Worm (Caenorhabditis elegans) whole organism, late embryonic: ENCODE measurements around the gene ebp-2.
A peak's percentile ranks its signal among the peaks of the same experiment; 100 is the strongest.

Source experiments
- C38D4.7 ChIP-seq: fragments of 200-800 bp; sonication (Bioruptor generic); optimal IDR thresholded peaks from 2 replicates; lab custom pipeline; 2018; ENCODE audit warnings: mild to moderate bottlenecking, missing genetic modification characterization, moderate library complexity, missing compliant biosample characterization
- F13H6.1 ChIP-seq: sonication (generic microtip); optimal IDR thresholded peaks from 2 replicates; lab custom pipeline; 2016; ENCODE audit warnings: missing genetic modification characterization, missing compliant biosample characterization
- K09A11.1 ChIP-seq: sonication (generic microtip); optimal IDR thresholded peaks from 2 replicates; lab custom pipeline; 2017; ENCODE audit warnings: antibody characterized with exemption, mild to moderate bottlenecking, missing genetic modification characterization, missing compliant biosample characterization; ENCODE audit not compliant: insufficient read depth
- T23F11.4 ChIP-seq: fragments of 200-800 bp; sonication (Bioruptor generic); optimal IDR thresholded peaks from 2 replicates; lab custom pipeline; 2018; ENCODE audit warnings: mild to moderate bottlenecking, missing genetic modification characterization, missing compliant biosample characterization
- ceh-14 ChIP-seq: sonication (generic microtip); optimal IDR thresholded peaks from 2 replicates; lab custom pipeline; 2016; ENCODE audit warnings: missing genotype, missing genetic modification characterization, missing compliant biosample characterization
- ceh-18 ChIP-seq: sonication (generic microtip); optimal IDR thresholded peaks from 2 replicates; lab custom pipeline; 2016; ENCODE audit warnings: missing genetic modification characterization, missing compliant biosample characterization
- ceh-19 ChIP-seq: fragments of 200-800 bp; sonication (Bioruptor generic); optimal IDR thresholded peaks from 2 replicates; lab custom pipeline; 2018; ENCODE audit warnings: mild to moderate bottlenecking, missing genetic modification characterization, missing compliant biosample characterization
- ceh-22 ChIP-seq: sonication (generic microtip); optimal IDR thresholded peaks from 2 replicates; lab custom pipeline; 2017; ENCODE audit warnings: missing biosample characterization, missing genetic modification characterization
- ceh-24 ChIP-seq: sonication (generic microtip); optimal IDR thresholded peaks from 2 replicates; lab custom pipeline; 2016; ENCODE audit warnings: mild to moderate bottlenecking, missing genetic modification characterization, missing compliant biosample characterization
- ceh-30 ChIP-seq: fragments of 150-350 bp; optimal IDR thresholded peaks from 2 replicates; lab custom pipeline; 2014; ENCODE audit warnings: missing biosample characterization, missing genetic modification characterization
- ceh-31 ChIP-seq: sonication (generic microtip); optimal IDR thresholded peaks from 2 replicates; lab custom pipeline; 2016; ENCODE audit warnings: missing genetic modification characterization, missing compliant biosample characterization
- ceh-34 ChIP-seq: sonication (generic microtip); optimal IDR thresholded peaks from 2 replicates; lab custom pipeline; 2016; ENCODE audit warnings: mild to moderate bottlenecking, missing genetic modification characterization, missing compliant biosample characterization
- ceh-45 ChIP-seq: fragments of 200-800 bp; sonication (Bioruptor generic); IDR thresholded peaks from 2 replicates; pipeline ENCODE4 v1.3.6; 2022; ENCODE audit warnings: missing genetic modification reagents, missing genetic modification characterization, missing compliant biosample characterization
- ceh-6 ChIP-seq: fragments of 200-800 bp; sonication (Bioruptor generic); optimal IDR thresholded peaks from 2 replicates; lab custom pipeline; 2018; ENCODE audit warnings: mild to moderate bottlenecking, missing genetic modification characterization, missing compliant biosample characterization
- ceh-9 ChIP-seq: sonication (generic microtip); optimal IDR thresholded peaks from 2 replicates; lab custom pipeline; 2016; ENCODE audit warnings: mild to moderate bottlenecking, missing genetic modification characterization, inconsistent platforms, missing compliant biosample characterization
- elt-2 ChIP-seq: sonication (generic microtip); optimal IDR thresholded peaks from 2 replicates; lab custom pipeline; 2016; ENCODE audit warnings: missing genetic modification reagents, missing genetic modification characterization, missing compliant biosample characterization
- fkh-10 ChIP-seq: fragments of 150-350 bp; optimal IDR thresholded peaks from 2 replicates; lab custom pipeline; 2014; ENCODE audit warnings: missing biosample characterization, missing genetic modification reagents, missing genetic modification characterization
- fkh-6 ChIP-seq: sonication (generic microtip); optimal IDR thresholded peaks from 2 replicates; lab custom pipeline; 2016; ENCODE audit warnings: missing genetic modification characterization, missing compliant biosample characterization
- gmeb-2 ChIP-seq: sonication (generic microtip); optimal IDR thresholded peaks from 2 replicates; lab custom pipeline; 2016; ENCODE audit warnings: missing genetic modification characterization, inconsistent platforms, missing compliant biosample characterization
- hlh-13 ChIP-seq: fragments of 200-800 bp; sonication (Bioruptor generic); optimal IDR thresholded peaks from 2 replicates; lab custom pipeline; 2018; ENCODE audit warnings: mild to moderate bottlenecking, missing genetic modification characterization, missing compliant biosample characterization
- hlh-30 ChIP-seq: sonication (generic microtip); optimal IDR thresholded peaks from 2 replicates; lab custom pipeline; 2017; ENCODE audit warnings: antibody characterized with exemption, missing genetic modification characterization, missing compliant biosample characterization; ENCODE audit not compliant: insufficient read depth
- hlh-6 ChIP-seq: sonication (generic microtip); optimal IDR thresholded peaks from 2 replicates; lab custom pipeline; 2016; ENCODE audit warnings: missing genotype, missing genetic modification characterization, missing compliant biosample characterization
- hlh-8 ChIP-seq: sonication (generic microtip); optimal IDR thresholded peaks from 2 replicates; lab custom pipeline; 2016; ENCODE audit warnings: missing genotype, missing genetic modification characterization, missing compliant biosample characterization
- lim-6 ChIP-seq: sonication (generic microtip); optimal IDR thresholded peaks from 2 replicates; lab custom pipeline; 2016; ENCODE audit warnings: missing genetic modification characterization, missing compliant biosample characterization
- mec-3 ChIP-seq: sonication (generic microtip); optimal IDR thresholded peaks from 2 replicates; lab custom pipeline; 2016; ENCODE audit warnings: borderline replicate concordance, missing genetic modification characterization, missing compliant biosample characterization
- nfya-1 ChIP-seq: sonication (generic microtip); optimal IDR thresholded peaks from 2 replicates; lab custom pipeline; 2017; ENCODE audit warnings: missing genetic modification characterization, mild to moderate bottlenecking, missing compliant biosample characterization, antibody characterized with exemption, moderate library complexity
- nhr-11 ChIP-seq: fragments of 150-350 bp; optimal IDR thresholded peaks from 2 replicates; lab custom pipeline; 2014; ENCODE audit warnings: missing biosample characterization, missing genetic modification characterization
- nhr-232 ChIP-seq: sonication (generic microtip); optimal IDR thresholded peaks from 2 replicates; lab custom pipeline; 2016; ENCODE audit warnings: missing genetic modification characterization, missing compliant biosample characterization
- npax-4 ChIP-seq: sonication (generic microtip); optimal IDR thresholded peaks from 2 replicates; lab custom pipeline; 2016; ENCODE audit warnings: missing genetic modification characterization, missing compliant biosample characterization
- pag-3 ChIP-seq: sonication (generic microtip); optimal IDR thresholded peaks from 2 replicates; lab custom pipeline; 2016; ENCODE audit warnings: missing compliant biosample characterization, missing genetic modification characterization, borderline replicate concordance
- pax-1 ChIP-seq: fragments of 150-350 bp; optimal IDR thresholded peaks from 2 replicates; lab custom pipeline; 2014; ENCODE audit warnings: missing biosample characterization, missing genetic modification characterization
- pha-2 ChIP-seq: sonication (generic microtip); optimal IDR thresholded peaks from 2 replicates; lab custom pipeline; 2017; ENCODE audit warnings: mild to moderate bottlenecking, missing genetic modification characterization, missing compliant biosample characterization
- pqm-1 ChIP-seq: sonication (generic microtip); optimal IDR thresholded peaks from 2 replicates; lab custom pipeline; 2016; ENCODE audit warnings: missing genetic modification characterization, missing compliant biosample characterization
- rnt-1 ChIP-seq: sonication (generic microtip); optimal IDR thresholded peaks from 2 replicates; lab custom pipeline; 2016; ENCODE audit warnings: missing genetic modification characterization, missing compliant biosample characterization
- sdc-2 ChIP-seq: sonication (generic microtip); optimal IDR thresholded peaks from 2 replicates; lab custom pipeline; 2016; ENCODE audit warnings: missing genotype, missing genetic modification characterization, missing compliant biosample characterization
- sox-2 ChIP-seq: fragments of 200-800 bp; sonication (Bioruptor generic); IDR thresholded peaks from 2 replicates; pipeline ENCODE4 v1.3.6; 2022; ENCODE audit warnings: missing genetic modification reagents, missing genetic modification characterization, missing compliant biosample characterization
- sox-4 ChIP-seq: sonication (generic microtip); optimal IDR thresholded peaks from 2 replicates; lab custom pipeline; 2017; ENCODE audit warnings: mild to moderate bottlenecking, missing genetic modification characterization, inconsistent platforms, missing compliant biosample characterization
- tbx-2 ChIP-seq: sonication (generic microtip); optimal IDR thresholded peaks from 2 replicates; lab custom pipeline; 2016; ENCODE audit warnings: missing genetic modification characterization, missing compliant biosample characterization
- unc-3 ChIP-seq, 2 experiments: fragments of 200-800 bp in 1 of 2; sonication (Bioruptor generic) in 1 of 2; sonication (generic microtip) in 1 of 2; conservative IDR thresholded peaks in 1 of 2; optimal IDR thresholded peaks in 1 of 2; 2 replicates each; pipeline versions ENCODE4 v1.3.6 to Lab custom; 2016 to 2022; ENCODE audit warnings: missing compliant biosample characterization in 2 of 2, missing genetic modification characterization in 2 of 2, missing genetic modification reagents in 1 of 2
- unc-42 ChIP-seq: sonication (generic microtip); optimal IDR thresholded peaks from 2 replicates; lab custom pipeline; 2016; ENCODE audit warnings: missing genotype, missing genetic modification characterization, missing compliant biosample characterization
- unc-86 ChIP-seq: sonication (generic microtip); optimal IDR thresholded peaks from 2 replicates; lab custom pipeline; 2016; ENCODE audit warnings: missing genetic modification characterization, missing compliant biosample characterization
- zip-5 ChIP-seq: sonication (generic microtip); optimal IDR thresholded peaks from 2 replicates; lab custom pipeline; 2016; ENCODE audit warnings: missing genetic modification characterization, missing compliant biosample characterization

The ebp-2 gene

DNA sequence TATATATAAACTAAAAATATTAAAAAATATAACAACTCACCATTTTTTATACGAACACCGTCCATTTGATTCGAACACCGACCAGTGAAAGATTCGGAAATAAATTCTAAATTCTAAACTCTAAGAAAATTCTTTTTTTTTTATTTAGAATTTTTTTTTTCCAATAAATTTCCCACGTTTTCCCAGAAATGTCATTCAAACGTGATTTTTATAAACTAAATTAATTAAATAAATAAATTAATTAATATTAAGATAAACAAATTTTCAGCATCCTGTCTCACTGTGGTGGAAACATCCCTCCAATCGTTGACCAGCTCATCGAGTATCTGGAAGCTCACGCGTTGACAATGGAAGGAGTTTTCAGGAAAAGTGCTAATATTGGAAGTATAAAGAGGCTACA, 25.0 kb downstream of the ebp-2 start, which contains the start of gene klp-17:
Gene klp-17 (minus strand): TSS at position 101 of the 400 bp plus-strand sequence.
- TF ChIP-seq gmeb-2 (tag; lab: Kevin White, UChicago), result no peak
- no peak for TF ChIP-seq mec-3 (tag; lab: Kevin White, UChicago)
- no peak for TF ChIP-seq rnt-1 (tag; lab: Kevin White, UChicago)
- no peak for TF ChIP-seq ceh-9 (tag; lab: Kevin White, UChicago)
- no peak for TF ChIP-seq pax-1
- no peak for TF ChIP-seq hlh-6 (tag; lab: Kevin White, UChicago)
- TF ChIP-seq F13H6.1 (tag; lab: Kevin White, UChicago), result no peak
- TF ChIP-seq nhr-232 (tag; lab: Kevin White, UChicago), result no peak
- TF ChIP-seq ceh-45, result no peak
- no peak for TF ChIP-seq nhr-11
- no peak for TF ChIP-seq nfya-1 (tag; lab: Kevin White, UChicago)
- no peak for TF ChIP-seq pag-3 (tag; lab: Kevin White, UChicago)
- TF ChIP-seq tbx-2, result no peak
- TF ChIP-seq pqm-1, result no peak
- no peak for TF ChIP-seq K09A11.1 (tag; lab: Kevin White, UChicago)
- TF ChIP-seq T23F11.4, result no peak

DNA sequence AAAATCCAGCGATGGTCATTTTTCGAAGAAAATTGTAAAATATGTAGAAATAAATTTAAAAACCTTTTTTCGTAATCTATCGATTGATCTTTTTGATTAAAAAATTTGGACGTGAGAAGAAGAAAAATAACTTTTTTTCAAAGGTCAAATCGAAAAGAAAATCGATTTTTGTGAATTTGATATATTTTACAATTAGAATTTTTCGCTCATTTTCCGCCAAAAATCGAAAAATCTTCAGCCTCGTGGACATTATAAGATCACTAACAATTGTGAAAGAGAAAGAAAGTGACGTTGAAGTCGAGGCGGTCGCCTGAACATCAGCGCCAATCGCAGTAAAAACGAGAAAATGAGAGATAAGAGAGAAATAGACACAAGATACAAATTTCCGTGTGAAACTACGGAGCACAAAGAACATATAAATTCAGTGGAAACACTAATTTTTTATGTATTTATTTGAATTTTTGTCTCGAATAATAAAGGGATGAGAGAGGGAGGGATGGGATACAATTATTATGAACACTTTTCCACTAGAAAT, 27.1 kb downstream of the ebp-2 start, which contains the start of gene cisd-1:
Gene cisd-1 (minus strand): TSS at position 51 of the 535 bp plus-strand sequence.
- TF ChIP-seq pha-2 (tag; lab: Kevin White, UChicago), result no peak
- no peak for TF ChIP-seq T23F11.4
- TF ChIP-seq zip-5, result no peak
- TF ChIP-seq npax-4, result no peak
- TF ChIP-seq unc-3 (GFP tag; conservative IDR thresholded peaks at IDR 0.05; lab: Robert Waterston, UW), result no peak
- no peak for TF ChIP-seq unc-3 (tag; optimal IDR thresholded peaks at IDR 0.05; lab: Kevin White, UChicago)
- TF ChIP-seq fkh-6 (tag; lab: Kevin White, UChicago), result no peak
- TF ChIP-seq ceh-9 (tag; lab: Kevin White, UChicago), result no peak
- TF ChIP-seq gmeb-2 (tag; lab: Kevin White, UChicago), result no peak
- no peak for TF ChIP-seq pqm-1
- TF ChIP-seq hlh-8 (tag; lab: Kevin White, UChicago), result no peak
- TF ChIP-seq ceh-19 (GFP tag; lab: Kevin White, UChicago), result no peak
- TF ChIP-seq sdc-2, result no peak
- TF ChIP-seq lim-6 (tag; lab: Kevin White, UChicago), result no peak
- TF ChIP-seq hlh-13, result no peak
- TF ChIP-seq, all 69 proteins: peak for 0

DNA sequence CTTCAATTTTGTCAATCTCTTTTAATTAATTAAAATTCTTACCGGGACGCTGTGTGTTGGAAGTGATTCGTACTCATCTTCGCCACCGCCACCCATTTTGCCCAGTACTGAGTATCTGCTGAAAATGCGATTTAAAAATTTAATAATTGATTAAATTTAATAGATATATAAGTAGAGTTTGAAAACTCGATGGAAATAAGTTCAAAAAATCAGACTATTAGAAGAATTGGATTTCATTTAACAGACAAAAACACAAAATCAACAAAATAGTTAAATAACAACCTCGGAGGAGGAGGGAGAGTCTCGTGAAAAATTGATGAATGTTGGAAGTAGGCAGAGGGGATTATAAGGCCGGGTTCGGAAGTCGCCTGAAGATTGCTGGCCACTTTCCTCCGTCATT, 29.4 kb downstream of the ebp-2 start, which contains the start of gene mfn-1:
Gene mfn-1 (minus strand): TSS at position 101 of the 400 bp plus-strand sequence.
- TF ChIP-seq zip-5, result no peak
- no peak for TF ChIP-seq ceh-34
- TF ChIP-seq pqm-1, result no peak
- TF ChIP-seq ceh-30 (tag; lab: Kevin White, UChicago), result no peak
- TF ChIP-seq, all 69 proteins: peak for 0

DNA sequence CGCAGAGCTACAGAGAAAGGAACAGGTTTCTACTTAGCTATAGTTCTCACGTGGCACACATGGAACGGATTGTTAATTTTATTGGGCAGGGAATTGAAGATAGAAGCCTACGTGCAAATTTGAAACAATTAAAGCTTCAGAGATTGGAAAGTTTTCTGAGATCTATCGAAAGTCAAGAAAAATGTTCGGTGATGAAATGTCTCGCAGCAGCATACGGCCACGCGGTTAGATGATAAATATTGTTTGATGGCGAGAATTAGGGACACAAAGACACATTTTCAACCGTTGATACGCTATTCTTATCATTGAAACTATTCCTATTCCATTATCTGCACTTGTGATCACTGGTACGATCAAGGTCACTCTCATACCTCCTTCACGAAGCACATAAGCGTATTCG, 30.0 kb downstream of the ebp-2 start:
- peak; percentile 75 for TF ChIP-seq elt-2
- TF ChIP-seq fkh-10, result no peak

DNA sequence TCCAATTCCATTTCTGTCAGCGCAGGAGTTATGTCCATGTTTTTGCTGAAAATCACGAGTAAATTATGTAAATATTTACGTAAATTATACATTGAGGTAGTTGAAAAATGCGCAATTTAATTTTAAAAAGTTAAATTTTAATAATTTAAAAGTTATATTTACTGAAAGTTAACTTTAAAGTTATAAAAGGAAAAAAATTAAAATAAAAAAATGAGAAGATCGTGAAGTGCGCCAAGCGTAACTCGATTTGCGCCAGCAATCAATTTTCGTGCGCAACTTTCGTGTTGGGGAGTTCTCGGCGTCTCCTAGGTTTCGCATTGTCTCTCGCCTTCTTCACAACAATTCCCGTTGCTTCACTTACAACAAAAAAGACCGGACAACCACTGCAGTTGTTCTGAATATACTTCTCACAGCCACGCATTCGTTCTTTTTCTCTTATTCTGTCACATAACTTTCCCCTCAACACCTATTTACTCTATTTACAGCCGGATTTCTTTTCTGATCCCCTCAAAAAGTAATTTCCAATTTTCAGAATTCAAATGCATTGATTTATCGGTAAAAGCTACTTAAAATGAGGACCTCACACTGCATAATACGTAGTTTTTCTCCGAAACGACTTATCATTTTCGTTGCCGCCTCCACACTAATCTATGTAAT, 31.1 kb downstream of the ebp-2 start, which contains the start of the genes metl-1 and W02B12.11:
Gene metl-1 (minus strand): TSS at position 51 of the 657 bp plus-strand sequence.
Gene W02B12.11 (plus strand): TSS at position 337 of the 657 bp plus-strand sequence.
- TF ChIP-seq ceh-18 (tag; lab: Kevin White, UChicago), result peak; percentile 19
- peak; percentile 43 for TF ChIP-seq ceh-31
- no peak for TF ChIP-seq ceh-24 (tag; lab: Kevin White, UChicago)
- TF ChIP-seq sox-2 (GFP tag; lab: Robert Waterston, UW), result peak; percentile 50
- TF ChIP-seq unc-86 (tag; lab: Kevin White, UChicago), result peak; percentile 19
- TF ChIP-seq tbx-2, result peak; percentile 46
- no peak for TF ChIP-seq nhr-11
- no peak for TF ChIP-seq zip-5
- no peak for TF ChIP-seq T23F11.4
- TF ChIP-seq unc-42 (tag; lab: Kevin White, UChicago), result peak; percentile 3
- no peak for TF ChIP-seq hlh-30 (tag; lab: Kevin White, UChicago)
- no peak for TF ChIP-seq gmeb-2 (tag; lab: Kevin White, UChicago)
- TF ChIP-seq nfya-1 (tag; lab: Kevin White, UChicago), result peak; percentile 62
- no peak for TF ChIP-seq ceh-22
- no peak for TF ChIP-seq sox-4 (tag; lab: Kevin White, UChicago)
- TF ChIP-seq ceh-14 (tag; lab: Kevin White, UChicago), result peak; percentile 20
- 0 out of 2 replicates have a peak, but pooled peaks have one; percentile 24 for TF ChIP-seq unc-3 (GFP tag; conservative IDR thresholded peaks at IDR 0.05; lab: Robert Waterston, UW)
- no peak for TF ChIP-seq unc-3 (tag; optimal IDR thresholded peaks at IDR 0.05; lab: Kevin White, UChicago)
- TF ChIP-seq npax-4, result no peak
- peak; percentile 66 for TF ChIP-seq elt-2
- TF ChIP-seq C38D4.7 (GFP tag; lab: Kevin White, UChicago), result no peak
- no peak for TF ChIP-seq ceh-6 (GFP tag; lab: Kevin White, UChicago)
